Worm (Caenorhabditis elegans): ENCODE results near the gene F58H7.1.

DNA sequence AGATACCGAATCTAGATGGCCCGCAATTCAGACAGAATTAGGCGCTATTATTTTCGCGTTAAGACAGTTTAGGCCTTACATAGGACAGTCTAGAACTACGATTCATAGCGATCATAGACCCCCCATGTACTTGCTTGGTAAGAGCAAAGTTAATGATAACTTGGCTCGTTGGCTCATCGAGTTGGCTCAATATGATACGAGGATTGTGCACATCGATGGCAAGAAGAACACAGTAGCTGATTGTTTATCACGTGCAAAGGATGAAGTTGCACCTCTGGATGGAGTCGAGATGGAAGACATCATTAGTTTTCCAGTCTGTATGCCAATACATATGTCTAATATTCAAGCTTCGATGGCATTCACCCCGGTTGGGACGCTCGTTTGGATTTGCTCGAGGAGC is 18.0 kb downstream of the F58H7.1 start:
- no peak for TF ChIP-seq flt-1 (GFP tag; IDR thresholded peaks at IDR 0.05)
- TF ChIP-seq hnd-1 (tag; optimal IDR thresholded peaks at IDR 0.05): no peak
- TF ChIP-seq hmbx-1 (tag; optimal IDR thresholded peaks at IDR 0.05): no peak
- no peak for TF ChIP-seq F13C5.2 (tag; optimal IDR thresholded peaks at IDR 0.05)
- no peak for TF ChIP-seq pes-1 (GFP tag; IDR thresholded peaks at IDR 0.05)
- TF ChIP-seq tbx-11 (GFP tag; IDR thresholded peaks at IDR 0.05): no peak
- no peak for TF ChIP-seq sea-1 (GFP tag; conservative IDR thresholded peaks at IDR 0.05)
- no peak for TF ChIP-seq B0310.2 (tag; optimal IDR thresholded peaks at IDR 0.05)
- TF ChIP-seq hmg-4 (GFP tag; optimal IDR thresholded peaks at IDR 0.05): no peak
- no peak for TF ChIP-seq ama-1 (optimal IDR thresholded peaks at IDR 0.05)
- no peak for TF ChIP-seq aly-1 (tag; optimal IDR thresholded peaks at IDR 0.05)
- no peak for TF ChIP-seq scrt-1 (GFP tag; IDR thresholded peaks at IDR 0.05)
- no peak for TF ChIP-seq ceh-36 (tag; optimal IDR thresholded peaks at IDR 0.05)

Data from whole organism, early embryonic.